Fruit fly (Drosophila melanogaster) whole organism, embryonic: ENCODE results near the gene CG2182.

ENCODE experiments used
- Antp ChIP-seq: fragments of 200-800 bp; sonication (Bioruptor generic); optimal IDR thresholded peaks from 3 replicates; lab custom pipeline; 2016; ENCODE audit warnings: missing biosample characterization, missing genetic modification characterization
- BtbVII ChIP-seq: fragments of 200-800 bp; sonication (Bioruptor generic); optimal IDR thresholded peaks from 3 replicates; lab custom pipeline; 2017; ENCODE audit warnings: missing biosample characterization, mild to moderate bottlenecking, missing genetic modification characterization
- CG10209 ChIP-seq: fragments of 200-800 bp; sonication (Bioruptor generic); optimal IDR thresholded peaks from 3 replicates; lab custom pipeline; 2017; ENCODE audit warnings: missing biosample characterization, mild to moderate bottlenecking, missing genetic modification characterization, missing genetic modification reagents
- CG1024 ChIP-seq: fragments of 200-800 bp; sonication (Bioruptor generic); IDR thresholded peaks from 2 replicates; pipeline ENCODE4 v1.3.6; 2022; ENCODE audit warnings: missing biosample characterization, missing genetic modification characterization
- CG11398 ChIP-seq: fragments of 200-800 bp; sonication (Bioruptor generic); optimal IDR thresholded peaks from 2 replicates; lab custom pipeline; 2016; ENCODE audit warnings: missing biosample characterization, missing genetic modification characterization
- CG11696 ChIP-seq: fragments of 200-800 bp; sonication (Bioruptor generic); IDR thresholded peaks from 2 replicates; pipeline ENCODE4 v1.3.6; 2022; ENCODE audit warnings: missing biosample characterization, missing genetic modification characterization
- CG12071 ChIP-seq: fragments of 200-800 bp; sonication (Bioruptor generic); optimal IDR thresholded peaks from 3 replicates; lab custom pipeline; 2018; ENCODE audit warnings: missing biosample characterization, mild to moderate bottlenecking, missing genetic modification characterization
- CG12299 ChIP-seq: fragments of 200-800 bp; sonication (Bioruptor generic); optimal IDR thresholded peaks from 2 replicates; lab custom pipeline; 2018; ENCODE audit warnings: missing biosample characterization, mild to moderate bottlenecking, missing genetic modification characterization
- CG12391 ChIP-seq: fragments of 200-800 bp; sonication (Bioruptor generic); optimal IDR thresholded peaks from 3 replicates; lab custom pipeline; 2018; ENCODE audit warnings: missing biosample characterization, mild to moderate bottlenecking, missing genetic modification characterization, moderate library complexity
- CG12942 ChIP-seq: fragments of 200-800 bp; sonication (Bioruptor generic); optimal IDR thresholded peaks from 3 replicates; lab custom pipeline; 2016; ENCODE audit warnings: missing biosample characterization, missing genetic modification characterization
- CG13775 ChIP-seq: fragments of 200-800 bp; sonication (Bioruptor generic); optimal IDR thresholded peaks from 3 replicates; lab custom pipeline; 2017; ENCODE audit warnings: missing biosample characterization, mild to moderate bottlenecking, missing genetic modification characterization
- CG1529 ChIP-seq: fragments of 200-800 bp; sonication (Bioruptor generic); optimal IDR thresholded peaks from 3 replicates; lab custom pipeline; 2018; ENCODE audit warnings: missing biosample characterization, missing genetic modification characterization
- CG16813 ChIP-seq: fragments of 200-800 bp; sonication (Bioruptor generic); IDR thresholded peaks from 3 replicates; pipeline ENCODE4 v1.3.6; 2022; ENCODE audit warnings: missing biosample characterization, missing genetic modification characterization; ENCODE audit not compliant: partially characterized antibody
- CG16863 ChIP-seq: fragments of 200-800 bp; sonication (Bioruptor generic); optimal IDR thresholded peaks from 3 replicates; lab custom pipeline; 2016; ENCODE audit warnings: missing biosample characterization, missing genetic modification characterization
- CG17385 ChIP-seq: fragments of 200-800 bp; sonication (Bioruptor generic); optimal IDR thresholded peaks from 3 replicates; lab custom pipeline; 2018; ENCODE audit warnings: missing biosample characterization, mild to moderate bottlenecking, missing genetic modification characterization
- CG18619 ChIP-seq: fragments of 200-800 bp; sonication (Bioruptor generic); optimal IDR thresholded peaks from 3 replicates; lab custom pipeline; 2017; ENCODE audit warnings: missing biosample characterization, mild to moderate bottlenecking, missing genetic modification characterization
- CG32772 ChIP-seq: fragments of 200-800 bp; sonication (Bioruptor generic); IDR thresholded peaks from 2 replicates; pipeline ENCODE4 v1.3.6; 2022; ENCODE audit warnings: missing biosample characterization, missing genetic modification characterization
- CG34224 ChIP-seq: fragments of 200-800 bp; sonication (Bioruptor generic); IDR thresholded peaks from 3 replicates; pipeline ENCODE4 v1.3.6; 2022; ENCODE audit warnings: missing biosample characterization, missing genetic modification characterization; ENCODE audit not compliant: partially characterized antibody
- CG34376 ChIP-seq: fragments of 200-800 bp; sonication (Bioruptor generic); optimal IDR thresholded peaks from 2 replicates; lab custom pipeline; 2018; ENCODE audit warnings: missing biosample characterization, mild to moderate bottlenecking, missing genetic modification characterization
- CG5953 ChIP-seq: fragments of 200-800 bp; sonication (Bioruptor generic); IDR thresholded peaks from 2 replicates; pipeline ENCODE4 v1.3.6; 2022; ENCODE audit warnings: missing biosample characterization, missing genetic modification characterization
- CG6791 ChIP-seq: fragments of 200-800 bp; sonication (Bioruptor generic); IDR thresholded peaks from 3 replicates; pipeline ENCODE4 v1.3.6; 2022; ENCODE audit warnings: missing biosample characterization, missing genetic modification characterization; ENCODE audit not compliant: partially characterized antibody
- CG7556 ChIP-seq: fragments of 200-800 bp; sonication (Bioruptor generic); optimal IDR thresholded peaks from 2 replicates; lab custom pipeline; 2017; ENCODE audit warnings: missing biosample characterization, mild to moderate bottlenecking, missing genetic modification characterization
- CG7745 ChIP-seq: fragments of 200-800 bp; sonication (Bioruptor generic); optimal IDR thresholded peaks from 2 replicates; lab custom pipeline; 2018; ENCODE audit warnings: missing biosample characterization, mild to moderate bottlenecking, missing genetic modification characterization, moderate library complexity
- CG8924 ChIP-seq: fragments of 200-800 bp; optimal IDR thresholded peaks from 3 replicates; lab custom pipeline; 2019; ENCODE audit warnings: missing biosample characterization, mild to moderate bottlenecking, missing genetic modification characterization, moderate library complexity
- CG8944 ChIP-seq: fragments of 200-800 bp; sonication (Bioruptor generic); optimal IDR thresholded peaks from 3 replicates; lab custom pipeline; 2016; ENCODE audit warnings: missing biosample characterization, missing genetic modification characterization
- Dad ChIP-seq: fragments of 200-800 bp; sonication (Bioruptor generic); optimal IDR thresholded peaks from 3 replicates; lab custom pipeline; 2016; ENCODE audit warnings: missing biosample characterization, missing genetic modification characterization
- Dip3 ChIP-seq: fragments of 200-800 bp; sonication (Bioruptor generic); optimal IDR thresholded peaks from 3 replicates; lab custom pipeline; 2016; ENCODE audit warnings: missing biosample characterization, missing genetic modification characterization
- Doc2 ChIP-seq: fragments of 200-800 bp; sonication (Bioruptor generic); IDR thresholded peaks from 2 replicates; pipeline ENCODE4 v1.3.6; 2022; ENCODE audit warnings: missing biosample characterization, missing genetic modification characterization
- Dref ChIP-seq: fragments of 200-800 bp; sonication (Bioruptor generic); IDR thresholded peaks from 2 replicates; pipeline ENCODE4 v1.3.6; 2022; ENCODE audit warnings: missing biosample characterization, missing genetic modification characterization
- Hr39 ChIP-seq: fragments of >200 bp; optimal IDR thresholded peaks from 2 replicates; lab custom pipeline; 2017
- NC2α ChIP-seq: fragments of 200-800 bp; sonication (Bioruptor generic); optimal IDR thresholded peaks from 2 replicates; lab custom pipeline; 2016; ENCODE audit warnings: missing biosample characterization, missing genetic modification characterization
- Oli ChIP-seq: fragments of 200-800 bp; sonication (Bioruptor generic); optimal IDR thresholded peaks from 2 replicates; lab custom pipeline; 2018; ENCODE audit warnings: missing biosample characterization, mild to moderate bottlenecking, missing genetic modification characterization, moderate library complexity
- Sry-β ChIP-seq: fragments of 200-800 bp; sonication (Bioruptor generic); optimal IDR thresholded peaks from 2 replicates; lab custom pipeline; 2018; ENCODE audit warnings: missing biosample characterization, mild to moderate bottlenecking, missing genetic modification characterization, moderate library complexity
- abd-A ChIP-seq: fragments of 200-800 bp; sonication (Bioruptor generic); optimal IDR thresholded peaks from 3 replicates; lab custom pipeline; 2019; ENCODE audit warnings: missing biosample characterization, mild to moderate bottlenecking, missing genetic modification characterization, moderate library complexity
- amos ChIP-seq: fragments of 200-800 bp; sonication (Bioruptor generic); IDR thresholded peaks from 2 replicates; pipeline ENCODE4 v1.3.6; 2022; ENCODE audit warnings: missing biosample characterization, missing genetic modification characterization; ENCODE audit not compliant: partially characterized antibody
- btn ChIP-seq: fragments of 200-800 bp; sonication (Bioruptor generic); optimal IDR thresholded peaks from 2 replicates; lab custom pipeline; 2016; ENCODE audit warnings: missing biosample characterization, missing genetic modification characterization
- dmrt99B ChIP-seq: fragments of 200-800 bp; sonication (Bioruptor generic); optimal IDR thresholded peaks from 2 replicates; lab custom pipeline; 2018; ENCODE audit warnings: missing biosample characterization, mild to moderate bottlenecking, missing genetic modification characterization, moderate library complexity
- dpn ChIP-seq, 2 experiments: fragments of 200-800 bp; sonication (Bioruptor generic); optimal IDR thresholded peaks; 3 replicates each; lab custom pipeline; 2016; ENCODE audit warnings: missing biosample characterization in 2 of 2, missing genetic modification characterization in 2 of 2
- dysf ChIP-seq: fragments of 200-800 bp; sonication (Bioruptor generic); IDR thresholded peaks from 3 replicates; pipeline ENCODE4 v1.3.6; 2022; ENCODE audit warnings: missing biosample characterization, missing genetic modification characterization
- fd3F ChIP-seq: fragments of 200-800 bp; sonication (Bioruptor generic); optimal IDR thresholded peaks from 2 replicates; lab custom pipeline; 2018; ENCODE audit warnings: missing biosample characterization, mild to moderate bottlenecking, missing genetic modification characterization, moderate library complexity
- gro ChIP-seq: fragments of 200-800 bp; sonication (Bioruptor generic); optimal IDR thresholded peaks from 2 replicates; lab custom pipeline; 2016; ENCODE audit warnings: missing biosample characterization, missing genetic modification characterization
- hth ChIP-seq: fragments of >200 bp; optimal IDR thresholded peaks from 2 replicates; lab custom pipeline; 2017; ENCODE audit warnings: inconsistent platforms
- ind ChIP-seq: fragments of 200-800 bp; sonication (Bioruptor generic); optimal IDR thresholded peaks from 3 replicates; lab custom pipeline; 2016; ENCODE audit warnings: missing biosample characterization, missing genetic modification characterization
- insv ChIP-seq, 2 experiments: fragments of 200-800 bp; sonication (Bioruptor generic); optimal IDR thresholded peaks; 3 replicates each; lab custom pipeline; 2016 to 2018; ENCODE audit warnings: missing biosample characterization in 2 of 2, missing genetic modification characterization in 2 of 2
- inv ChIP-seq: fragments of 200-800 bp; sonication (Bioruptor generic); IDR thresholded peaks from 2 replicates; pipeline ENCODE4 v1.3.6; 2022; ENCODE audit warnings: missing biosample characterization, missing genetic modification characterization; ENCODE audit not compliant: partially characterized antibody
- row ChIP-seq: fragments of 200-800 bp; sonication (Bioruptor generic); IDR thresholded peaks from 3 replicates; pipeline ENCODE4 v1.3.6; 2022; ENCODE audit warnings: missing biosample characterization, missing genetic modification characterization
- sob ChIP-seq: fragments of 200-800 bp; sonication (Bioruptor generic); IDR thresholded peaks from 2 replicates; pipeline ENCODE4 v1.3.6; 2022; ENCODE audit warnings: missing biosample characterization, missing genetic modification characterization
- sr ChIP-seq: fragments of 200-800 bp; sonication (Bioruptor generic); IDR thresholded peaks from 3 replicates; pipeline ENCODE4 v1.3.6; 2022; ENCODE audit warnings: missing biosample characterization, missing genetic modification characterization
- tgo ChIP-seq: fragments of 200-800 bp; sonication (Bioruptor generic); IDR thresholded peaks from 3 replicates; pipeline ENCODE4 v1.3.6; 2022; ENCODE audit warnings: missing biosample characterization, missing genetic modification characterization
- toy ChIP-seq: fragments of 200-800 bp; sonication (Bioruptor generic); IDR thresholded peaks from 2 replicates; pipeline ENCODE4 v1.3.6; 2022; ENCODE audit warnings: missing biosample characterization, missing genetic modification characterization

The CG2182 gene

DNA sequence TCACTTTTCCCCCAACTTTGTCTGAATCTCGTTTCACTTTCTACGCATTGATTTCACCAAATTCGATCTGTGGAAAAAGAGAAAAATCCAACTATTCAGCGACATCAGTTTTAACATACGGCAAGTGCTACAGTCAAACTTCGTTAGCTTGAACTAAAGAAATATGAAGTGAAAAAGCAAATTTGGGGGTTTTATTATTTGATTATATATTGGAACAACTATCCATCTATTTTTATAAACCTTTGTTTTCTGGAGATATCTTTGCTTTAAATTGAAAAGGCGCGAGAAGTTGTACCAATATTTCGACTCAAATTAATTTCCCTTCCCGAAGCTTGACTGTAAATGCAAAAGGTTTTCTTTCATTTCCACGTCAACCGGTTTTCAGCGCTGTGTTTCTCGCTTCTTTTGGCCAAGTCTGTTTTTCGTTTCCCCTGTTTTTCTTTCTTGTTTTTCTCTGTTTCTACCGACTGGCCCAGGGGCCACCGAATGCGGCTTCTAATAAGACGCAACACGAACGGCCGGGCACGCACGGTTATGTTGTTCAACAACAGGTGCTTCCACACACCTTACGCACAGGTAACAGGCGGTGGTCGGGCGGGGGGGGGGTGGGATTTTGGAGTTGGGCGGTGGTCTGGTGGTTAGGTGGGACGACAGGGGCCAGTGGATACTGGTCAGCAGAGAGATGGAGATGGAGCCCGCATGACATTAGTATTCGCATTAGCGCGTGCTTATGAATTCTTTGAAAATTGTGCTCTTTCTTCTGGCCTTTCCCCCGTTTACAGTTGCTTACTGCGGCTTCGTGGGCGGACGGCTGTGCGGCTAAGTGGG lies 23.4 kb upstream of the CG2182 start (continued):
- TF ChIP-seq CG32772 (GFP tag; lab: Robert Waterston, UW): peak; percentile 36; the same call in 1 of the 2 replicates
- no peak for TF ChIP-seq Dip3 (GFP tag; lab: Kevin White, UChicago)
- no peak for TF ChIP-seq Sry-β
- TF ChIP-seq NC2α (GFP tag; lab: Kevin White, UChicago): no peak
- no peak for TF ChIP-seq fd3F
- TF ChIP-seq Dref (GFP tag; lab: Robert Waterston, UW): no peak
- peak; percentile 78 for TF ChIP-seq CG12391 (tag; lab: Kevin White, UChicago)
- TF ChIP-seq CG12942 (GFP tag; lab: Kevin White, UChicago): peak; percentile 9
- TF ChIP-seq CG12299 (tag; lab: Kevin White, UChicago): peak; percentile 35
- TF ChIP-seq inv: no peak
- TF ChIP-seq dysf (GFP tag; lab: Robert Waterston, UW): peak; percentile 61; the same call in 2 of the 3 replicates
- peak; percentile 22 for TF ChIP-seq Dad (GFP tag; lab: Kevin White, UChicago)
- TF ChIP-seq dmrt99B (tag; lab: Kevin White, UChicago): peak; percentile 83
- no peak for TF ChIP-seq CG1024 (GFP tag; lab: Robert Waterston, UW)
- no peak for TF ChIP-seq sr
- no peak for TF ChIP-seq btn
- no peak for TF ChIP-seq CG12071 (GFP tag; lab: Kevin White, UChicago)
- TF ChIP-seq gro (GFP tag; lab: Kevin White, UChicago): no peak
- no peak for TF ChIP-seq CG34376
- TF ChIP-seq dpn (GFP tag; optimal IDR thresholded peaks at IDR 0.05; lab: Kevin White, UChicago): peak; percentile 2 to 39
- TF ChIP-seq ind (GFP tag; lab: Kevin White, UChicago): peak; percentile 36
- TF ChIP-seq CG17385: peak; percentile 58
- TF ChIP-seq CG1529 (GFP tag; lab: Kevin White, UChicago): peak; percentile 78
- no peak for TF ChIP-seq CG11696
- TF ChIP-seq CG8944 (GFP tag; lab: Kevin White, UChicago): no peak
- TF ChIP-seq tgo (GFP tag; lab: Robert Waterston, UW): peak; percentile 36; the same call in 2 of the 3 replicates
- peak; percentile 77 for TF ChIP-seq CG5953 (GFP tag; lab: Robert Waterston, UW)
- TF ChIP-seq CG18619: no peak
- TF ChIP-seq CG10209: peak; percentile 50
- TF ChIP-seq CG34224 (GFP tag; lab: Robert Waterston, UW): no peak
- TF ChIP-seq CG11398 (GFP tag; lab: Kevin White, UChicago): peak; percentile 33
- no peak for TF ChIP-seq Hr39
- no peak for TF ChIP-seq sob
- no peak for TF ChIP-seq toy (GFP tag; lab: Robert Waterston, UW)
- peak; percentile 15 for TF ChIP-seq Antp (GFP tag; lab: Kevin White, UChicago)
- no peak for TF ChIP-seq CG6791
- TF ChIP-seq Doc2 (GFP tag; lab: Robert Waterston, UW): no peak
- no peak for TF ChIP-seq abd-A (tag; lab: Kevin White, UChicago)
- TF ChIP-seq CG16813 (GFP tag; lab: Robert Waterston, UW): no peak
- peak; percentile 13 for TF ChIP-seq CG13775 (GFP tag; lab: Kevin White, UChicago)
- TF ChIP-seq Oli (tag; lab: Kevin White, UChicago): peak; percentile 69
- peak in 1 of 2 experiments; percentile 72 for TF ChIP-seq insv (GFP tag; optimal IDR thresholded peaks at IDR 0.05; lab: Kevin White, UChicago)
- TF ChIP-seq CG7556 (GFP tag; lab: Kevin White, UChicago): peak; percentile 58
- TF ChIP-seq BtbVII (GFP tag; lab: Kevin White, UChicago): no peak
- TF ChIP-seq row: peak; percentile 79
- TF ChIP-seq CG8924 (tag; lab: Kevin White, UChicago): peak; percentile 60
- TF ChIP-seq CG7745 (tag; lab: Kevin White, UChicago): no peak
- TF ChIP-seq amos (GFP tag; lab: Robert Waterston, UW): no peak
- TF ChIP-seq hth (lab: Kevin White, UChicago): no peak
- peak; percentile 41 for TF ChIP-seq CG16863 (GFP tag; lab: Kevin White, UChicago)
